Fruit fly (Drosophila melanogaster) whole organism, embryonic: ENCODE results near the gene Ir68b.

Experiments
- CG10979 ChIP-seq: fragments of 200-800 bp; sonication (Bioruptor generic); optimal IDR thresholded peaks from 2 replicates; lab custom pipeline; 2018; ENCODE audit warnings: missing biosample characterization, mild to moderate bottlenecking, missing genetic modification characterization, moderate library complexity
- CG12299 ChIP-seq: fragments of 200-800 bp; sonication (Bioruptor generic); optimal IDR thresholded peaks from 2 replicates; lab custom pipeline; 2018; ENCODE audit warnings: missing biosample characterization, mild to moderate bottlenecking, missing genetic modification characterization
- CG13775 ChIP-seq: fragments of 200-800 bp; sonication (Bioruptor generic); optimal IDR thresholded peaks from 3 replicates; lab custom pipeline; 2017; ENCODE audit warnings: missing biosample characterization, mild to moderate bottlenecking, missing genetic modification characterization
- CG14710 ChIP-seq: fragments of 200-800 bp; sonication (Bioruptor generic); optimal IDR thresholded peaks from 3 replicates; lab custom pipeline; 2019; ENCODE audit warnings: missing biosample characterization, mild to moderate bottlenecking, missing genetic modification characterization, moderate library complexity
- CG15479 ChIP-seq: fragments of 200-800 bp; sonication (Bioruptor generic); optimal IDR thresholded peaks from 3 replicates; lab custom pipeline; 2019; ENCODE audit warnings: missing biosample characterization, mild to moderate bottlenecking, missing genetic modification characterization, moderate library complexity
- CG1602 ChIP-seq: fragments of 200-800 bp; sonication (Bioruptor generic); optimal IDR thresholded peaks from 3 replicates; lab custom pipeline; 2016; ENCODE audit warnings: missing biosample characterization, missing genetic modification characterization
- CG1603 ChIP-seq: fragments of 200-800 bp; sonication (Bioruptor generic); optimal IDR thresholded peaks from 2 replicates; lab custom pipeline; 2019; ENCODE audit warnings: missing biosample characterization, mild to moderate bottlenecking, missing genetic modification characterization, moderate library complexity
- CG17361 ChIP-seq: fragments of 200-800 bp; sonication (Bioruptor generic); IDR thresholded peaks from 3 replicates; pipeline ENCODE4 v1.3.6; 2022; ENCODE audit warnings: missing biosample characterization, missing genetic modification characterization
- CG17912 ChIP-seq: fragments of 200-800 bp; sonication (Bioruptor generic); optimal IDR thresholded peaks from 2 replicates; lab custom pipeline; 2018; ENCODE audit warnings: missing biosample characterization, mild to moderate bottlenecking, missing genetic modification characterization
- CG18599 ChIP-seq: fragments of 200-800 bp; sonication (Bioruptor generic); optimal IDR thresholded peaks from 3 replicates; lab custom pipeline; 2017; ENCODE audit warnings: missing biosample characterization, missing genetic modification characterization, mild to moderate bottlenecking, moderate library complexity, missing genetic modification reagents
- CG2678 ChIP-seq: fragments of 200-800 bp; sonication (Bioruptor generic); optimal IDR thresholded peaks from 3 replicates; lab custom pipeline; 2019; ENCODE audit warnings: missing biosample characterization, mild to moderate bottlenecking, missing genetic modification characterization, moderate library complexity
- CG6813 ChIP-seq: fragments of 200-800 bp; sonication (Bioruptor generic); optimal IDR thresholded peaks from 2 replicates; lab custom pipeline; 2017; ENCODE audit warnings: missing biosample characterization, missing genetic modification characterization, mild to moderate bottlenecking, moderate library complexity, missing genetic modification reagents
- CG7987 ChIP-seq: fragments of 200-800 bp; sonication (Bioruptor generic); optimal IDR thresholded peaks from 2 replicates; lab custom pipeline; 2018; ENCODE audit warnings: missing biosample characterization, mild to moderate bottlenecking, missing genetic modification characterization, moderate library complexity
- CG8388 ChIP-seq: fragments of 200-800 bp; sonication (Bioruptor generic); optimal IDR thresholded peaks from 2 replicates; lab custom pipeline; 2019; ENCODE audit warnings: missing biosample characterization, mild to moderate bottlenecking, missing genetic modification characterization, moderate library complexity
- CG8478 ChIP-seq: fragments of >200 bp; optimal IDR thresholded peaks from 2 replicates; lab custom pipeline; 2018
- CG9727 ChIP-seq: fragments of 200-800 bp; sonication (Bioruptor generic); optimal IDR thresholded peaks from 3 replicates; lab custom pipeline; 2017; ENCODE audit warnings: missing biosample characterization, mild to moderate bottlenecking, missing genetic modification characterization
- CG9932 ChIP-seq: fragments of 200-800 bp; sonication (Bioruptor generic); IDR thresholded peaks from 2 replicates; pipeline ENCODE4 v1.3.6; 2022; ENCODE audit warnings: missing biosample characterization, missing genetic modification characterization
- CoRest ChIP-seq: fragments of 200-800 bp; sonication (Bioruptor generic); optimal IDR thresholded peaks from 3 replicates; lab custom pipeline; 2018; ENCODE audit warnings: missing biosample characterization, mild to moderate bottlenecking, missing genetic modification characterization, moderate library complexity
- CrebB ChIP-seq: fragments of 200-800 bp; sonication (Bioruptor generic); optimal IDR thresholded peaks from 3 replicates; lab custom pipeline; 2018; ENCODE audit warnings: missing biosample characterization, mild to moderate bottlenecking, missing genetic modification characterization
- Ets65A ChIP-seq: fragments of 200-800 bp; sonication (Bioruptor generic); peaks from one replicate; lab custom pipeline; 2016; ENCODE audit warnings: missing biosample characterization, missing genetic modification characterization
- Fer1 ChIP-seq: fragments of 200-800 bp; sonication (Bioruptor generic); optimal IDR thresholded peaks from 2 replicates; lab custom pipeline; 2017; ENCODE audit warnings: missing biosample characterization, mild to moderate bottlenecking, missing genetic modification characterization
- Side ChIP-seq: fragments of 200-800 bp; sonication (Bioruptor generic); optimal IDR thresholded peaks from 2 replicates; lab custom pipeline; 2016; ENCODE audit warnings: missing biosample characterization, missing genetic modification characterization
- Sin3A ChIP-seq: fragments of >200 bp; optimal IDR thresholded peaks from 2 replicates; lab custom pipeline; 2018
- Sox102F ChIP-seq: fragments of 200-800 bp; sonication (Bioruptor generic); optimal IDR thresholded peaks from 2 replicates; lab custom pipeline; 2018; ENCODE audit warnings: missing biosample characterization, mild to moderate bottlenecking, missing genetic modification characterization, moderate library complexity
- Stat92E ChIP-seq, 3 experiments: fragments of >200 bp in 2 of 3; fragments of 200-800 bp in 1 of 3; sonication (Bioruptor generic) in 1 of 3; optimal IDR thresholded peaks; 2 replicates each; lab custom pipeline; 2017 to 2019; ENCODE audit warnings: missing biosample characterization in 3 of 3, missing genetic modification characterization in 3 of 3, mild to moderate bottlenecking in 1 of 3, moderate library complexity in 1 of 3
- aop ChIP-seq: fragments of 200-800 bp; sonication (Bioruptor generic); IDR thresholded peaks from 2 replicates; pipeline ENCODE4 v1.3.6; 2022; ENCODE audit warnings: missing biosample characterization, missing genetic modification characterization
- corto ChIP-seq: fragments of 200-800 bp; sonication (Bioruptor generic); optimal IDR thresholded peaks from 2 replicates; lab custom pipeline; 2016; ENCODE audit warnings: missing biosample characterization, mild to moderate bottlenecking, missing genetic modification characterization, moderate library complexity
- disco-r ChIP-seq: fragments of 200-800 bp; sonication (Bioruptor generic); optimal IDR thresholded peaks from 2 replicates; lab custom pipeline; 2016; ENCODE audit warnings: missing biosample characterization, missing genetic modification characterization
- dmrt11E ChIP-seq: fragments of 200-800 bp; sonication (Bioruptor generic); optimal IDR thresholded peaks from 3 replicates; lab custom pipeline; 2018; ENCODE audit warnings: missing biosample characterization, mild to moderate bottlenecking, missing genetic modification characterization, moderate library complexity
- gem ChIP-seq: fragments of 200-800 bp; sonication (Bioruptor generic); optimal IDR thresholded peaks from 2 replicates; lab custom pipeline; 2019; ENCODE audit warnings: missing biosample characterization, mild to moderate bottlenecking, missing genetic modification characterization, moderate library complexity
- grn ChIP-seq: fragments of 200-800 bp; sonication (Bioruptor generic); optimal IDR thresholded peaks from 3 replicates; lab custom pipeline; 2017; ENCODE audit warnings: missing biosample characterization, missing genetic modification characterization
- kay ChIP-seq: fragments of 200-800 bp; sonication (Bioruptor generic); optimal IDR thresholded peaks from 2 replicates; lab custom pipeline; 2016; ENCODE audit warnings: missing biosample characterization, missing genetic modification characterization
- klu ChIP-seq: fragments of 200-800 bp; sonication (Bioruptor generic); IDR thresholded peaks from 2 replicates; pipeline ENCODE4 v1.3.6; 2022; ENCODE audit warnings: missing biosample characterization, missing genetic modification characterization
- maf-S ChIP-seq: fragments of 200-800 bp; sonication (Bioruptor generic); optimal IDR thresholded peaks from 2 replicates; lab custom pipeline; 2016; ENCODE audit warnings: missing biosample characterization, missing genetic modification characterization
- nom ChIP-seq: fragments of 200-800 bp; sonication (Bioruptor generic); optimal IDR thresholded peaks from 2 replicates; lab custom pipeline; 2017; ENCODE audit warnings: missing biosample characterization, missing genetic modification characterization, mild to moderate bottlenecking, moderate library complexity, missing genetic modification reagents
- onecut ChIP-seq: fragments of 200-800 bp; sonication (Bioruptor generic); IDR thresholded peaks from 2 replicates; pipeline ENCODE4 v1.3.6; 2022; ENCODE audit warnings: missing biosample characterization, missing genetic modification characterization
- pb ChIP-seq: fragments of 200-800 bp; sonication (Bioruptor generic); optimal IDR thresholded peaks from 3 replicates; lab custom pipeline; 2016; ENCODE audit warnings: missing biosample characterization, missing genetic modification characterization
- phol ChIP-seq: fragments of 200-800 bp; sonication (Bioruptor generic); optimal IDR thresholded peaks from 3 replicates; lab custom pipeline; 2018; ENCODE audit warnings: missing biosample characterization, mild to moderate bottlenecking, missing genetic modification characterization, moderate library complexity
- seq ChIP-seq: fragments of 200-800 bp; sonication (Bioruptor generic); IDR thresholded peaks from 2 replicates; pipeline ENCODE4 v1.3.6; 2022; ENCODE audit warnings: missing biosample characterization, missing genetic modification characterization
- tap ChIP-seq: fragments of 200-800 bp; optimal IDR thresholded peaks from 3 replicates; lab custom pipeline; 2019; ENCODE audit warnings: missing biosample characterization, mild to moderate bottlenecking, missing genetic modification characterization, moderate library complexity
- twi ChIP-seq: fragments of 200-800 bp; optimal IDR thresholded peaks from 2 replicates; lab custom pipeline; 2019; ENCODE audit warnings: missing biosample characterization, mild to moderate bottlenecking, missing genetic modification characterization, moderate library complexity
- vnd ChIP-seq: fragments of 200-800 bp; sonication (Bioruptor generic); IDR thresholded peaks from 3 replicates; pipeline ENCODE4 v1.3.6; 2022; ENCODE audit warnings: missing biosample characterization, missing genetic modification characterization; ENCODE audit not compliant: partially characterized antibody
- zf30C ChIP-seq: fragments of 200-800 bp; sonication (Bioruptor generic); optimal IDR thresholded peaks from 3 replicates; lab custom pipeline; 2018; ENCODE audit warnings: missing biosample characterization, mild to moderate bottlenecking, missing genetic modification characterization
- zfh2 ChIP-seq: fragments of 200-800 bp; sonication (Bioruptor generic); optimal IDR thresholded peaks from 2 replicates; lab custom pipeline; 2016; ENCODE audit warnings: missing biosample characterization, missing genetic modification characterization

The Ir68b gene

dm6 chr3L:12101924-12102383 lies 25.2 kb downstream of the Ir68b start (continued):
- peak; percentile 63 for TF ChIP-seq phol (tag; lab: Kevin White, UChicago)
- TF ChIP-seq pb (GFP tag; lab: Kevin White, UChicago), result no peak
- TF ChIP-seq CG17361, result peak; percentile 65; the same call in 2 of the 3 replicates
- peak; percentile 16 for TF ChIP-seq nom (GFP tag; lab: Kevin White, UChicago)
- no peak for TF ChIP-seq Sin3A (lab: Kevin White, UChicago)
- no peak for TF ChIP-seq CG1603 (tag; lab: Kevin White, UChicago)
- peak; percentile 44 for TF ChIP-seq Sox102F (GFP tag; lab: Kevin White, UChicago)
- peak; percentile 53 for TF ChIP-seq CoRest (tag; lab: Kevin White, UChicago)
- no peak for TF ChIP-seq CG18599
- TF ChIP-seq CG8478 (lab: Kevin White, UChicago), result no peak
- TF ChIP-seq kay, result no peak
- TF ChIP-seq zf30C (GFP tag; lab: Kevin White, UChicago), result peak; percentile 54
- TF ChIP-seq disco-r (GFP tag; lab: Kevin White, UChicago), result no peak
- no peak for TF ChIP-seq CrebB (tag; lab: Kevin White, UChicago)
- TF ChIP-seq tap (tag; lab: Kevin White, UChicago), result no peak
- TF ChIP-seq Side, result no peak
- no peak for TF ChIP-seq corto (GFP tag; lab: Kevin White, UChicago)
- peak; percentile 21 for TF ChIP-seq CG8388
- TF ChIP-seq grn (GFP tag; lab: Kevin White, UChicago), result no peak
- TF ChIP-seq CG15479 (GFP tag; lab: Kevin White, UChicago), result peak; percentile 38
- TF ChIP-seq CG1602 (GFP tag; lab: Kevin White, UChicago), result peak; percentile 19
- no peak for TF ChIP-seq zfh2 (GFP tag; lab: Kevin White, UChicago)
- TF ChIP-seq Fer1 (GFP tag; lab: Kevin White, UChicago), result no peak
- TF ChIP-seq dmrt11E (tag; lab: Kevin White, UChicago), result peak; percentile 77
- peak; percentile 46 for TF ChIP-seq CG2678 (tag; lab: Kevin White, UChicago)
- peak; percentile 61 for TF ChIP-seq CG9727 (GFP tag; lab: Kevin White, UChicago)
- TF ChIP-seq maf-S (GFP tag; lab: Kevin White, UChicago), result no peak
- no peak for TF ChIP-seq Stat92E (GFP tag; optimal IDR thresholded peaks at IDR 0.05; lab: Kevin White, UChicago)
- peak; percentile 49 for TF ChIP-seq CG14710
- no peak for TF ChIP-seq onecut
- TF ChIP-seq CG9932, result no peak
- no peak for TF ChIP-seq aop (GFP tag; lab: Robert Waterston, UW)
- no peak for TF ChIP-seq CG6813 (GFP tag; lab: Kevin White, UChicago)
- no peak for TF ChIP-seq CG7987 (GFP tag; lab: Kevin White, UChicago)
- TF ChIP-seq CG17912 (GFP tag; lab: Kevin White, UChicago), result no peak
- peak; percentile 59 for TF ChIP-seq CG10979
- TF ChIP-seq Ets65A (GFP tag; lab: Kevin White, UChicago), result peak; percentile 65
- TF ChIP-seq vnd, result no peak
- TF ChIP-seq twi (tag; lab: Kevin White, UChicago), result peak; percentile 75
- TF ChIP-seq CG12299 (tag; lab: Kevin White, UChicago), result no peak
- TF ChIP-seq gem (tag; lab: Kevin White, UChicago), result peak; percentile 68
- peak; percentile 12 for TF ChIP-seq CG13775 (GFP tag; lab: Kevin White, UChicago)
- no peak for TF ChIP-seq klu
- no peak for TF ChIP-seq seq (GFP tag; lab: Robert Waterston, UW)
